Fruit fly (Drosophila melanogaster) whole organism, embryonic: Measurements from ENCODE around the gene MTF-1.

Source experiments
- Atf-2 ChIP-seq: fragments of 200-800 bp; sonication (Bioruptor generic); optimal IDR thresholded peaks from 2 replicates; lab custom pipeline; 2016; ENCODE audit warnings: missing biosample characterization, missing genetic modification characterization
- CG11398 ChIP-seq: fragments of 200-800 bp; sonication (Bioruptor generic); optimal IDR thresholded peaks from 2 replicates; lab custom pipeline; 2016; ENCODE audit warnings: missing biosample characterization, missing genetic modification characterization
- CG12659 ChIP-seq: fragments of 200-800 bp; sonication (Bioruptor generic); optimal IDR thresholded peaks from 3 replicates; lab custom pipeline; 2017; ENCODE audit warnings: mild to moderate bottlenecking, missing biosample characterization, missing genetic modification reagents, missing genetic modification characterization
- CG13624 ChIP-seq: fragments of 200-800 bp; sonication (Bioruptor generic); optimal IDR thresholded peaks from 2 replicates; lab custom pipeline; 2016; ENCODE audit warnings: missing biosample characterization, missing genetic modification characterization
- CG13894 ChIP-seq: fragments of 200-800 bp; sonication (Bioruptor generic); optimal IDR thresholded peaks from 3 replicates; lab custom pipeline; 2018; ENCODE audit warnings: missing biosample characterization, mild to moderate bottlenecking, missing genetic modification characterization, moderate library complexity
- CG14710 ChIP-seq: fragments of 200-800 bp; sonication (Bioruptor generic); optimal IDR thresholded peaks from 3 replicates; lab custom pipeline; 2019; ENCODE audit warnings: missing biosample characterization, mild to moderate bottlenecking, missing genetic modification characterization, moderate library complexity
- CG1529 ChIP-seq: fragments of 200-800 bp; sonication (Bioruptor generic); optimal IDR thresholded peaks from 3 replicates; lab custom pipeline; 2018; ENCODE audit warnings: missing biosample characterization, missing genetic modification characterization
- CG1603 ChIP-seq: fragments of 200-800 bp; sonication (Bioruptor generic); optimal IDR thresholded peaks from 2 replicates; lab custom pipeline; 2019; ENCODE audit warnings: missing biosample characterization, mild to moderate bottlenecking, missing genetic modification characterization, moderate library complexity
- CG17359 ChIP-seq: fragments of 200-800 bp; sonication (Bioruptor generic); optimal IDR thresholded peaks from 3 replicates; lab custom pipeline; 2018; ENCODE audit warnings: missing biosample characterization, mild to moderate bottlenecking, missing genetic modification characterization, moderate library complexity
- CG17829 ChIP-seq: fragments of 200-800 bp; optimal IDR thresholded peaks from 2 replicates; lab custom pipeline; 2019; ENCODE audit warnings: missing biosample characterization, mild to moderate bottlenecking, missing genetic modification characterization, moderate library complexity
- CG18011 ChIP-seq: fragments of 200-800 bp; sonication (Bioruptor generic); optimal IDR thresholded peaks from 2 replicates; lab custom pipeline; 2017; ENCODE audit warnings: missing biosample characterization, missing genetic modification characterization, mild to moderate bottlenecking, moderate library complexity, missing genotype
- CG18599 ChIP-seq: fragments of 200-800 bp; sonication (Bioruptor generic); optimal IDR thresholded peaks from 3 replicates; lab custom pipeline; 2017; ENCODE audit warnings: missing biosample characterization, missing genetic modification characterization, mild to moderate bottlenecking, moderate library complexity, missing genetic modification reagents
- CG18619 ChIP-seq: fragments of 200-800 bp; sonication (Bioruptor generic); optimal IDR thresholded peaks from 3 replicates; lab custom pipeline; 2017; ENCODE audit warnings: missing biosample characterization, mild to moderate bottlenecking, missing genetic modification characterization
- CG31224 ChIP-seq: fragments of 200-800 bp; sonication (Bioruptor generic); IDR thresholded peaks from 2 replicates; pipeline ENCODE4 v1.3.6; 2022; ENCODE audit warnings: missing biosample characterization, missing genetic modification characterization
- CG3163 ChIP-seq: fragments of 200-800 bp; sonication (Bioruptor generic); optimal IDR thresholded peaks from 3 replicates; lab custom pipeline; 2016; ENCODE audit warnings: missing biosample characterization, missing genetic modification characterization
- CG33213 ChIP-seq: fragments of 200-800 bp; sonication (Bioruptor generic); optimal IDR thresholded peaks from 3 replicates; lab custom pipeline; 2016; ENCODE audit warnings: missing biosample characterization, missing genetic modification characterization
- CG4282 ChIP-seq: fragments of 200-800 bp; sonication (Bioruptor generic); optimal IDR thresholded peaks from 2 replicates; lab custom pipeline; 2016; ENCODE audit warnings: missing biosample characterization, missing genetic modification characterization
- CG43689 ChIP-seq: fragments of 200-800 bp; sonication (Bioruptor generic); IDR thresholded peaks from 2 replicates; pipeline ENCODE4 v1.3.6; 2022; ENCODE audit warnings: missing biosample characterization, missing genetic modification characterization
- CG6175 ChIP-seq: fragments of 200-800 bp; sonication (Bioruptor generic); IDR thresholded peaks from 3 replicates; pipeline ENCODE4 v1.3.6; 2022; ENCODE audit warnings: missing biosample characterization, missing genetic modification characterization
- CG6683 ChIP-seq: fragments of 200-800 bp; sonication (Bioruptor generic); optimal IDR thresholded peaks from 2 replicates; lab custom pipeline; 2017; ENCODE audit warnings: missing biosample characterization, mild to moderate bottlenecking, missing genetic modification characterization, missing genetic modification reagents
- CG7556 ChIP-seq: fragments of 200-800 bp; sonication (Bioruptor generic); optimal IDR thresholded peaks from 2 replicates; lab custom pipeline; 2017; ENCODE audit warnings: missing biosample characterization, mild to moderate bottlenecking, missing genetic modification characterization
- CG7786 ChIP-seq: fragments of 200-800 bp; sonication (Bioruptor generic); optimal IDR thresholded peaks from 2 replicates; lab custom pipeline; 2016; ENCODE audit warnings: missing biosample characterization, missing genetic modification characterization
- CHES-1-like ChIP-seq: fragments of 200-800 bp; sonication (Bioruptor generic); optimal IDR thresholded peaks from 2 replicates; lab custom pipeline; 2016; ENCODE audit warnings: missing biosample characterization, missing genetic modification characterization
- Chrac-16 ChIP-seq: fragments of 200-800 bp; sonication (Bioruptor generic); optimal IDR thresholded peaks from 3 replicates; lab custom pipeline; 2016; ENCODE audit warnings: missing biosample characterization, missing genetic modification characterization
- CkIIα-i1 ChIP-seq: fragments of 200-800 bp; sonication (Bioruptor generic); IDR thresholded peaks from 2 replicates; pipeline ENCODE4 v1.3.6; 2022; ENCODE audit warnings: missing biosample characterization, missing genetic modification characterization
- Doc3 ChIP-seq: fragments of 200-800 bp; sonication (Bioruptor generic); IDR thresholded peaks from 3 replicates; pipeline ENCODE4 v1.3.6; 2022; ENCODE audit warnings: missing biosample characterization, missing genetic modification characterization; ENCODE audit not compliant: partially characterized antibody
- HmgZ ChIP-seq: fragments of 200-800 bp; sonication (Bioruptor generic); optimal IDR thresholded peaks from 2 replicates; lab custom pipeline; 2018; ENCODE audit warnings: missing biosample characterization, mild to moderate bottlenecking, missing genetic modification characterization
- Hr78 ChIP-seq, 2 experiments: fragments of 200-800 bp in 1 of 2; fragments of >200 bp in 1 of 2; sonication (Bioruptor generic) in 1 of 2; optimal IDR thresholded peaks; 2 replicates each; lab custom pipeline; 2017 to 2019; ENCODE audit warnings: missing biosample characterization in 2 of 2, missing genetic modification characterization in 2 of 2, mild to moderate bottlenecking in 1 of 2, moderate library complexity in 1 of 2
- MTF-1 ChIP-seq: fragments of 200-800 bp; sonication (Bioruptor generic); optimal IDR thresholded peaks from 2 replicates; lab custom pipeline; 2018; ENCODE audit warnings: missing biosample characterization, mild to moderate bottlenecking, missing genetic modification characterization, borderline replicate concordance
- Mad ChIP-seq: fragments of 200-800 bp; sonication (Bioruptor generic); optimal IDR thresholded peaks from 2 replicates; lab custom pipeline; 2016; ENCODE audit warnings: missing biosample characterization, missing genetic modification characterization
- Med ChIP-seq: fragments of 200-800 bp; sonication (Bioruptor generic); peaks from one replicate; lab custom pipeline; 2016; ENCODE audit warnings: missing biosample characterization, missing genetic modification characterization, mild to moderate bottlenecking, inconsistent platforms, moderate library complexity
- Myb ChIP-seq: fragments of 200-800 bp; sonication (Bioruptor generic); optimal IDR thresholded peaks from 2 replicates; lab custom pipeline; 2016; ENCODE audit warnings: missing biosample characterization, missing genetic modification characterization
- NC2β ChIP-seq: fragments of 200-800 bp; sonication (Bioruptor generic); optimal IDR thresholded peaks from 2 replicates; lab custom pipeline; 2016; ENCODE audit warnings: missing biosample characterization, missing genetic modification characterization
- Ptx1 ChIP-seq: fragments of 200-800 bp; sonication (Bioruptor generic); IDR thresholded peaks from 2 replicates; pipeline ENCODE4 v1.3.6; 2022; ENCODE audit warnings: missing biosample characterization, missing genetic modification characterization
- Rx ChIP-seq: fragments of 200-800 bp; sonication (Bioruptor generic); IDR thresholded peaks from 2 replicates; pipeline ENCODE4 v1.3.6; 2022; ENCODE audit warnings: missing biosample characterization, missing genetic modification characterization
- Sox100B ChIP-seq: fragments of 200-800 bp; sonication (Bioruptor generic); optimal IDR thresholded peaks from 3 replicates; lab custom pipeline; 2018; ENCODE audit warnings: missing biosample characterization, mild to moderate bottlenecking, missing genetic modification characterization
- Sry-β ChIP-seq: fragments of 200-800 bp; sonication (Bioruptor generic); optimal IDR thresholded peaks from 2 replicates; lab custom pipeline; 2018; ENCODE audit warnings: missing biosample characterization, mild to moderate bottlenecking, missing genetic modification characterization, moderate library complexity
- az2 ChIP-seq: fragments of 200-800 bp; sonication (Bioruptor generic); optimal IDR thresholded peaks from 3 replicates; lab custom pipeline; 2016; ENCODE audit warnings: missing biosample characterization, missing genetic modification characterization
- chinmo ChIP-seq: fragments of 200-800 bp; sonication (Bioruptor generic); IDR thresholded peaks from 4 replicates; pipeline ENCODE4 v1.3.6; 2022; ENCODE audit warnings: missing biosample characterization, missing genetic modification characterization; ENCODE audit not compliant: partially characterized antibody
- chm ChIP-seq: fragments of 200-800 bp; sonication (Bioruptor generic); IDR thresholded peaks from 2 replicates; pipeline ENCODE4 v1.3.6; 2022; ENCODE audit warnings: missing biosample characterization, missing genetic modification characterization
- dpn ChIP-seq, 2 experiments: fragments of 200-800 bp; sonication (Bioruptor generic); optimal IDR thresholded peaks; 3 replicates each; lab custom pipeline; 2016; ENCODE audit warnings: missing biosample characterization in 2 of 2, missing genetic modification characterization in 2 of 2
- eyg ChIP-seq: fragments of 200-800 bp; sonication (Bioruptor generic); optimal IDR thresholded peaks from 3 replicates; lab custom pipeline; 2016; ENCODE audit warnings: missing biosample characterization, missing genetic modification characterization
- gce ChIP-seq: fragments of 200-800 bp; sonication (Bioruptor generic); IDR thresholded peaks from 3 replicates; pipeline ENCODE4 v1.3.6; 2022; ENCODE audit warnings: missing biosample characterization, missing genetic modification characterization
- org-1 ChIP-seq: fragments of 200-800 bp; sonication (Bioruptor generic); optimal IDR thresholded peaks from 2 replicates; lab custom pipeline; 2017; ENCODE audit warnings: missing biosample characterization, missing genetic modification characterization
- phol ChIP-seq: fragments of 200-800 bp; sonication (Bioruptor generic); optimal IDR thresholded peaks from 3 replicates; lab custom pipeline; 2018; ENCODE audit warnings: missing biosample characterization, mild to moderate bottlenecking, missing genetic modification characterization, moderate library complexity
- so ChIP-seq: fragments of 200-800 bp; sonication (Bioruptor generic); IDR thresholded peaks from 3 replicates; pipeline ENCODE4 v1.3.6; 2022; ENCODE audit warnings: missing biosample characterization, missing genetic modification characterization
- sob ChIP-seq: fragments of 200-800 bp; sonication (Bioruptor generic); IDR thresholded peaks from 2 replicates; pipeline ENCODE4 v1.3.6; 2022; ENCODE audit warnings: missing biosample characterization, missing genetic modification characterization
- ssp ChIP-seq: fragments of 200-800 bp; sonication (Bioruptor generic); IDR thresholded peaks from 2 replicates; pipeline ENCODE4 v1.3.6; 2022; ENCODE audit warnings: missing biosample characterization, missing genetic modification characterization
- tin ChIP-seq: fragments of 200-800 bp; sonication (Bioruptor generic); optimal IDR thresholded peaks from 3 replicates; lab custom pipeline; 2016; ENCODE audit warnings: missing biosample characterization, missing genetic modification characterization
- unc-4 ChIP-seq: fragments of 200-800 bp; sonication (Bioruptor generic); IDR thresholded peaks from 2 replicates; pipeline ENCODE4 v1.3.6; 2022; ENCODE audit warnings: missing biosample characterization, missing genetic modification characterization; ENCODE audit not compliant: partially characterized antibody

Gene MTF-1

DNA sequence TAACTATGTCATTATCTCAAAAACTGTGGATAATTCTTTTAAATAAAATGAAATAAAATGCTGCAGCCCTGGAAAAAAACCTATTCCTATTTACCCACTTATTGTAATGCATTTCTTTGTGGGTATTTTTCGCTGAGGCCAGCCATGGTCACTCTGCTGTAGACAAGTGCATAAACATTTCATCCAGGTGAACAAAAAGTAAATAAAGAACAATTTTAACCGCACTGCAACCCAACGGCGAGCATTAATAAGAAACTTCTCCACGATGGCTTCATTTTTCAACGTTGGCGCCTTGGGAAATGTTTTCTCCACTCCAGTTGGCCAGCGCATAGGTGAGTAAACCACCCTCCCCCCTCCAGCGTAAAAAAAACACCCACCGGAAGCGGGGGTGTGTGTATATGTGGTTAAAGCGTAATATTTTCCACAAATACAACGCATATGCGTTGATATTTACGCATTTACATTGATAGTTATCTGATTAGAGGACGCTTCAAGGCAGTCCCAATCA, 16.7 kb downstream of the MTF-1 start, which contains the start of gene CG3529 (continued):
- TF ChIP-seq Doc3 (no peak), CG31224 (no peak), unc-4 (GFP tag; lab: Robert Waterston, UW) (no peak), az2 (peak; percentile 10), CG17359 (tag; lab: Kevin White, UChicago) (peak; percentile 13), CG18619 (no peak), CG18011 (GFP tag; lab: Kevin White, UChicago) (no peak), ssp (GFP tag; lab: Robert Waterston, UW) (no peak), sob (GFP tag; lab: Robert Waterston, UW) (no peak), CG1529 (GFP tag; lab: Kevin White, UChicago) (no peak), eyg (GFP tag; lab: Kevin White, UChicago) (no peak), phol (tag; lab: Kevin White, UChicago) (peak; percentile 71), Atf-2 (GFP tag; lab: Kevin White, UChicago) (no peak), tin (GFP tag; lab: Kevin White, UChicago) (peak; percentile 3), CG12659 (GFP tag; lab: Kevin White, UChicago) (peak; percentile 70), Myb (GFP tag; lab: Kevin White, UChicago) (peak; percentile 47), CG1603 (peak; percentile 57), CG6683 (GFP tag; lab: Kevin White, UChicago) (no peak), CG11398 (GFP tag; lab: Kevin White, UChicago) (no peak), CG43689 (GFP tag; lab: Robert Waterston, UW) (no peak), chm (peak; percentile 50; the same call in 1 of the 2 replicates), Ptx1 (GFP tag; lab: Robert Waterston, UW) (no peak), CG4282 (GFP tag; lab: Kevin White, UChicago) (no peak), CG7786 (GFP tag; lab: Kevin White, UChicago) (peak; percentile 8), CG13624 (GFP tag; lab: Kevin White, UChicago) (peak; percentile 32), CG17829 (tag; lab: Kevin White, UChicago) (peak; percentile 37), chinmo (GFP tag; lab: Robert Waterston, UW) (peak; percentile 68; the same call in 2 of the 4 replicates), HmgZ (tag; lab: Kevin White, UChicago) (peak; percentile 3), Sox100B (peak; percentile 57), CG18599 (GFP tag; lab: Kevin White, UChicago) (no peak), MTF-1 (peak; percentile 36), Sry-β (GFP tag; lab: Kevin White, UChicago) (no peak), dpn (GFP tag; optimal IDR thresholded peaks at IDR 0.05; lab: Kevin White, UChicago) (peak in 1 of 2 experiments; percentile 27), Hr78 (GFP tag; optimal IDR thresholded peaks at IDR 0.05; lab: Kevin White, UChicago) (no peak), CG7556 (no peak), CG14710 (peak; percentile 51), Rx (no peak), CG33213 (GFP tag; lab: Kevin White, UChicago) (peak; percentile 42), Chrac-16 (peak; percentile 3), gce (GFP tag; lab: Robert Waterston, UW) (no peak), Mad (GFP tag; lab: Kevin White, UChicago) (peak; percentile 18), NC2β (GFP tag; lab: Kevin White, UChicago) (peak; percentile 44), CG13894 (tag; lab: Kevin White, UChicago) (no peak), Med (peak; percentile 81), CkIIα-i1 (no peak), CG3163 (GFP tag; lab: Kevin White, UChicago) (no peak), CG6175 (GFP tag; lab: Robert Waterston, UW) (no peak), so (0 out of 3 replicates have a peak, but pooled peaks have one; percentile 28), org-1 (GFP tag; lab: Kevin White, UChicago) (no peak), CHES-1-like (peak; percentile 61)
